Fruit fly (Drosophila melanogaster) whole organism, embryonic: ENCODE data around the gene TTLL1A.
A peak's percentile ranks its signal among the peaks of the same experiment; 100 is the strongest.

Source experiments
- B-H2 ChIP-seq: fragments of 200-800 bp; sonication (Bioruptor generic); optimal IDR thresholded peaks from 2 replicates; lab custom pipeline; 2018; ENCODE audit warnings: missing biosample characterization, mild to moderate bottlenecking, missing genetic modification characterization
- BEAF-32 ChIP-seq: fragments of 200-800 bp; sonication (Bioruptor generic); optimal IDR thresholded peaks from 3 replicates; lab custom pipeline; 2017; ENCODE audit warnings: missing biosample characterization, missing genetic modification characterization, mild to moderate bottlenecking, moderate library complexity, missing genetic modification reagents
- CG10543 ChIP-seq: fragments of 200-800 bp; sonication (Bioruptor generic); optimal IDR thresholded peaks from 3 replicates; lab custom pipeline; 2017; ENCODE audit warnings: missing biosample characterization, mild to moderate bottlenecking, missing genetic modification characterization, moderate library complexity
- CG11398 ChIP-seq: fragments of 200-800 bp; sonication (Bioruptor generic); optimal IDR thresholded peaks from 2 replicates; lab custom pipeline; 2016; ENCODE audit warnings: missing biosample characterization, missing genetic modification characterization
- CG11723 ChIP-seq: fragments of 200-800 bp; sonication (Bioruptor generic); optimal IDR thresholded peaks from 2 replicates; lab custom pipeline; 2017; ENCODE audit warnings: missing biosample characterization, mild to moderate bottlenecking, missing genetic modification characterization
- CG12299 ChIP-seq: fragments of 200-800 bp; sonication (Bioruptor generic); optimal IDR thresholded peaks from 2 replicates; lab custom pipeline; 2018; ENCODE audit warnings: missing biosample characterization, mild to moderate bottlenecking, missing genetic modification characterization
- CG14860 ChIP-seq: fragments of 200-800 bp; sonication (Bioruptor generic); IDR thresholded peaks from 3 replicates; pipeline ENCODE4 v1.3.6; 2022; ENCODE audit warnings: missing biosample characterization, missing genetic modification characterization; ENCODE audit not compliant: partially characterized antibody
- CG15073 ChIP-seq: fragments of 200-800 bp; sonication (Bioruptor generic); optimal IDR thresholded peaks from 2 replicates; lab custom pipeline; 2016; ENCODE audit warnings: missing biosample characterization, missing genetic modification characterization
- CG17385 ChIP-seq: fragments of 200-800 bp; sonication (Bioruptor generic); optimal IDR thresholded peaks from 3 replicates; lab custom pipeline; 2018; ENCODE audit warnings: missing biosample characterization, mild to moderate bottlenecking, missing genetic modification characterization
- CG42726 ChIP-seq: fragments of 200-800 bp; sonication (Bioruptor generic); IDR thresholded peaks from 2 replicates; pipeline ENCODE4 v1.3.6; 2022; ENCODE audit warnings: missing biosample characterization, missing genetic modification characterization; ENCODE audit not compliant: partially characterized antibody
- CG4707 ChIP-seq: fragments of 200-800 bp; sonication (Bioruptor generic); optimal IDR thresholded peaks from 2 replicates; lab custom pipeline; 2018; ENCODE audit warnings: missing biosample characterization, mild to moderate bottlenecking, missing genetic modification characterization, moderate library complexity
- CG6654 ChIP-seq: fragments of 200-800 bp; sonication (Bioruptor generic); optimal IDR thresholded peaks from 2 replicates; lab custom pipeline; 2017; ENCODE audit warnings: missing biosample characterization, mild to moderate bottlenecking, missing genetic modification characterization
- CG7357 ChIP-seq: fragments of 200-800 bp; sonication (Bioruptor generic); IDR thresholded peaks from 3 replicates; pipeline ENCODE4 v1.3.6; 2022; ENCODE audit warnings: missing biosample characterization, missing genetic modification characterization
- CG7839 ChIP-seq: fragments of 200-800 bp; sonication (Bioruptor generic); optimal IDR thresholded peaks from 3 replicates; lab custom pipeline; 2018; ENCODE audit warnings: missing biosample characterization, mild to moderate bottlenecking, missing genetic modification characterization, moderate library complexity
- CHES-1-like ChIP-seq: fragments of 200-800 bp; sonication (Bioruptor generic); optimal IDR thresholded peaks from 2 replicates; lab custom pipeline; 2016; ENCODE audit warnings: missing biosample characterization, missing genetic modification characterization
- Drgx ChIP-seq: fragments of 200-800 bp; sonication (Bioruptor generic); IDR thresholded peaks from 2 replicates; pipeline ENCODE4 v1.3.6; 2022; ENCODE audit warnings: missing biosample characterization, missing genetic modification characterization
- E2f1 ChIP-seq: fragments of 200-800 bp; sonication (Bioruptor generic); IDR thresholded peaks from 2 replicates; pipeline ENCODE4 v1.3.6; 2022; ENCODE audit warnings: missing biosample characterization, missing genetic modification characterization
- Hey ChIP-seq: fragments of 200-800 bp; sonication (Bioruptor generic); optimal IDR thresholded peaks from 3 replicates; lab custom pipeline; 2018; ENCODE audit warnings: missing biosample characterization, mild to moderate bottlenecking, missing genetic modification characterization
- HmgZ ChIP-seq: fragments of 200-800 bp; sonication (Bioruptor generic); optimal IDR thresholded peaks from 2 replicates; lab custom pipeline; 2018; ENCODE audit warnings: missing biosample characterization, mild to moderate bottlenecking, missing genetic modification characterization
- Max ChIP-seq: fragments of 200-800 bp; sonication (Bioruptor generic); optimal IDR thresholded peaks from 2 replicates; lab custom pipeline; 2016; ENCODE audit warnings: missing biosample characterization, mild to moderate bottlenecking, missing genetic modification characterization
- Myb ChIP-seq: fragments of 200-800 bp; sonication (Bioruptor generic); optimal IDR thresholded peaks from 2 replicates; lab custom pipeline; 2016; ENCODE audit warnings: missing biosample characterization, missing genetic modification characterization
- Nf-YA ChIP-seq: fragments of 200-800 bp; sonication (Bioruptor generic); IDR thresholded peaks from 2 replicates; pipeline ENCODE4 v1.3.6; 2022; ENCODE audit warnings: missing biosample characterization, missing genetic modification characterization
- Nf-YB ChIP-seq: fragments of 200-800 bp; sonication (Bioruptor generic); optimal IDR thresholded peaks from 3 replicates; lab custom pipeline; 2019; ENCODE audit warnings: missing biosample characterization, mild to moderate bottlenecking, missing genetic modification characterization, moderate library complexity
- Vsx1 ChIP-seq: fragments of 200-800 bp; sonication (Bioruptor generic); optimal IDR thresholded peaks from 2 replicates; lab custom pipeline; 2017; ENCODE audit warnings: missing biosample characterization, mild to moderate bottlenecking, missing genetic modification characterization, missing genetic modification reagents
- Xbp1 ChIP-seq: fragments of 200-800 bp; sonication (Bioruptor generic); optimal IDR thresholded peaks from 3 replicates; lab custom pipeline; 2016; ENCODE audit warnings: missing biosample characterization, mild to moderate bottlenecking, missing genetic modification characterization
- Xrp1 ChIP-seq: fragments of 200-800 bp; sonication (Bioruptor generic); IDR thresholded peaks from 2 replicates; pipeline ENCODE4 v1.3.6; 2022; ENCODE audit warnings: missing biosample characterization, missing genetic modification characterization
- ase ChIP-seq: fragments of 200-800 bp; sonication (Bioruptor generic); IDR thresholded peaks from 3 replicates; pipeline ENCODE4 v1.3.6; 2022; ENCODE audit warnings: missing biosample characterization, missing genetic modification characterization
- az2 ChIP-seq: fragments of 200-800 bp; sonication (Bioruptor generic); optimal IDR thresholded peaks from 3 replicates; lab custom pipeline; 2016; ENCODE audit warnings: missing biosample characterization, missing genetic modification characterization
- bab2 ChIP-seq: fragments of 200-800 bp; sonication (Bioruptor generic); optimal IDR thresholded peaks from 2 replicates; lab custom pipeline; 2016; ENCODE audit warnings: missing biosample characterization, missing genetic modification characterization
- chif ChIP-seq, 2 experiments: fragments of 200-800 bp; sonication (Bioruptor generic); optimal IDR thresholded peaks; 3 replicates each; lab custom pipeline; 2016; ENCODE audit warnings: missing biosample characterization in 2 of 2, missing genetic modification characterization in 2 of 2
- crc ChIP-seq: fragments of 200-800 bp; sonication (Bioruptor generic); optimal IDR thresholded peaks from 2 replicates; lab custom pipeline; 2016; ENCODE audit warnings: missing biosample characterization, missing genetic modification characterization
- cwo ChIP-seq: fragments of 200-800 bp; sonication (Bioruptor generic); optimal IDR thresholded peaks from 3 replicates; lab custom pipeline; 2017; ENCODE audit warnings: missing biosample characterization, missing genetic modification characterization, mild to moderate bottlenecking, moderate library complexity, missing genetic modification reagents
- dm ChIP-seq: fragments of 200-800 bp; sonication (Bioruptor generic); optimal IDR thresholded peaks from 3 replicates; lab custom pipeline; 2016; ENCODE audit warnings: missing biosample characterization, missing genetic modification characterization
- en ChIP-seq: fragments of 200-800 bp; sonication (Bioruptor generic); optimal IDR thresholded peaks from 2 replicates; lab custom pipeline; 2016; ENCODE audit warnings: missing biosample characterization, missing genetic modification characterization
- fd102C ChIP-seq: fragments of 200-800 bp; sonication (Bioruptor generic); optimal IDR thresholded peaks from 2 replicates; lab custom pipeline; 2018; ENCODE audit warnings: missing biosample characterization, mild to moderate bottlenecking, missing genetic modification characterization, moderate library complexity
- gem ChIP-seq: fragments of 200-800 bp; sonication (Bioruptor generic); optimal IDR thresholded peaks from 2 replicates; lab custom pipeline; 2019; ENCODE audit warnings: missing biosample characterization, mild to moderate bottlenecking, missing genetic modification characterization, moderate library complexity
- gsb-n ChIP-seq: fragments of 200-800 bp; sonication (Bioruptor generic); optimal IDR thresholded peaks from 3 replicates; lab custom pipeline; 2018; ENCODE audit warnings: missing biosample characterization, mild to moderate bottlenecking, missing genetic modification characterization
- h ChIP-seq: fragments of >200 bp; optimal IDR thresholded peaks from 2 replicates; lab custom pipeline; 2017
- ken ChIP-seq: fragments of 200-800 bp; sonication (Bioruptor generic); IDR thresholded peaks from 3 replicates; pipeline ENCODE4 v1.3.6; 2022; ENCODE audit warnings: missing biosample characterization, missing genetic modification characterization
- lola ChIP-seq, 3 experiments: fragments of >200 bp in 2 of 3; fragments of 200-800 bp in 1 of 3; sonication (Bioruptor generic) in 1 of 3; optimal IDR thresholded peaks; 2 replicates each; lab custom pipeline; 2017 to 2019; ENCODE audit warnings: missing biosample characterization in 3 of 3, missing genetic modification characterization in 3 of 3, mild to moderate bottlenecking in 1 of 3, moderate library complexity in 1 of 3
- mirr ChIP-seq: fragments of 200-800 bp; sonication (Bioruptor generic); optimal IDR thresholded peaks from 3 replicates; lab custom pipeline; 2018; ENCODE audit warnings: missing biosample characterization, mild to moderate bottlenecking, missing genetic modification characterization
- nerfin-1 ChIP-seq: fragments of 200-800 bp; sonication (Bioruptor generic); optimal IDR thresholded peaks from 3 replicates; lab custom pipeline; 2019; ENCODE audit warnings: missing biosample characterization, mild to moderate bottlenecking, missing genetic modification characterization, moderate library complexity
- pb ChIP-seq: fragments of 200-800 bp; sonication (Bioruptor generic); optimal IDR thresholded peaks from 3 replicates; lab custom pipeline; 2016; ENCODE audit warnings: missing biosample characterization, missing genetic modification characterization
- pho ChIP-seq: fragments of 200-800 bp; sonication (Bioruptor generic); optimal IDR thresholded peaks from 2 replicates; lab custom pipeline; 2016; ENCODE audit warnings: missing biosample characterization, missing genetic modification characterization
- rib ChIP-seq: fragments of 200-800 bp; sonication (Bioruptor generic); IDR thresholded peaks from 2 replicates; pipeline ENCODE4 v1.3.6; 2022; ENCODE audit warnings: missing biosample characterization, missing genetic modification characterization
- ro ChIP-seq: fragments of 200-800 bp; sonication (Bioruptor generic); IDR thresholded peaks from 2 replicates; pipeline ENCODE4 v1.3.6; 2022; ENCODE audit warnings: missing biosample characterization, missing genetic modification characterization
- salm ChIP-seq: fragments of 200-800 bp; sonication (Bioruptor generic); optimal IDR thresholded peaks from 2 replicates; lab custom pipeline; 2018; ENCODE audit warnings: missing biosample characterization, mild to moderate bottlenecking, missing genetic modification characterization
- sens ChIP-seq: fragments of 200-800 bp; sonication (Bioruptor generic); peaks from one replicate; lab custom pipeline; 2016; ENCODE audit warnings: missing biosample characterization, missing genetic modification characterization
- slp2 ChIP-seq: fragments of 200-800 bp; sonication (Bioruptor generic); optimal IDR thresholded peaks from 2 replicates; lab custom pipeline; 2016; ENCODE audit warnings: missing biosample characterization, missing genetic modification characterization
- toy ChIP-seq: fragments of 200-800 bp; sonication (Bioruptor generic); IDR thresholded peaks from 2 replicates; pipeline ENCODE4 v1.3.6; 2022; ENCODE audit warnings: missing biosample characterization, missing genetic modification characterization
- trh ChIP-seq: fragments of 200-800 bp; sonication (Bioruptor generic); optimal IDR thresholded peaks from 2 replicates; lab custom pipeline; 2016; ENCODE audit warnings: missing biosample characterization, missing genetic modification characterization

TTLL1A gene

dm6 chrX:17229475-17230169, 27.2 kb upstream of the TTLL1A start (continued):
- TF ChIP-seq lola (GFP tag; optimal IDR thresholded peaks at IDR 0.05; lab: Kevin White, UChicago) (peak in 1 of 3 experiments; percentile 61), CG4707 (GFP tag; lab: Kevin White, UChicago) (no peak), sens (peak; percentile 76), pb (GFP tag; lab: Kevin White, UChicago) (no peak), BEAF-32 (GFP tag; lab: Kevin White, UChicago) (no peak), CG42726 (GFP tag; lab: Robert Waterston, UW) (no peak), ken (GFP tag; lab: Robert Waterston, UW) (no peak), salm (tag; lab: Kevin White, UChicago) (no peak), pho (no peak), CG14860 (no peak), CG10543 (GFP tag; lab: Kevin White, UChicago) (no peak), slp2 (GFP tag; lab: Kevin White, UChicago) (peak; percentile 9), CG6654 (no peak), Xrp1 (GFP tag; lab: Robert Waterston, UW) (no peak), rib (GFP tag; lab: Robert Waterston, UW) (no peak), E2f1 (GFP tag; lab: Robert Waterston, UW) (no peak), Nf-YA (no peak), Max (GFP tag; lab: Kevin White, UChicago) (no peak), ase (no peak), crc (GFP tag; lab: Kevin White, UChicago) (no peak), h (lab: Kevin White, UChicago) (no peak), az2 (GFP tag; lab: Kevin White, UChicago) (peak; percentile 26), trh (GFP tag; lab: Kevin White, UChicago) (no peak), toy (no peak), Hey (no peak), CG7357 (GFP tag; lab: Robert Waterston, UW) (no peak), mirr (no peak), gsb-n (no peak), CG11723 (GFP tag; lab: Kevin White, UChicago) (no peak), Drgx (no peak), HmgZ (tag; lab: Kevin White, UChicago) (no peak), Nf-YB (no peak), CHES-1-like (peak; percentile 4), ro (GFP tag; lab: Robert Waterston, UW) (no peak), Xbp1 (GFP tag; lab: Kevin White, UChicago) (peak; percentile 34), CG7839 (tag; lab: Kevin White, UChicago) (peak; percentile 37), gem (peak; percentile 65), CG11398 (GFP tag; lab: Kevin White, UChicago) (no peak), cwo (GFP tag; lab: Kevin White, UChicago) (no peak), B-H2 (GFP tag; lab: Kevin White, UChicago) (no peak), Myb (GFP tag; lab: Kevin White, UChicago) (no peak), CG12299 (tag; lab: Kevin White, UChicago) (no peak), bab2 (GFP tag; lab: Kevin White, UChicago) (peak; percentile 30), CG15073 (GFP tag; lab: Kevin White, UChicago) (no peak), chif (GFP tag; optimal IDR thresholded peaks at IDR 0.05; lab: Kevin White, UChicago) (no peak), Vsx1 (peak; percentile 3), nerfin-1 (no peak), CG17385 (GFP tag; lab: Kevin White, UChicago) (peak; percentile 18), en (GFP tag; lab: Kevin White, UChicago) (no peak), fd102C (GFP tag; lab: Kevin White, UChicago) (no peak), dm (GFP tag; lab: Kevin White, UChicago) (no peak)
